Fruit fly (Drosophila melanogaster) whole organism, embryonic: ENCODE results near the gene CG32388.
A peak's percentile ranks its signal among the peaks of the same experiment; 100 is the strongest.

Source experiments
- CG10147 ChIP-seq: fragments of 200-800 bp; sonication (Bioruptor generic); optimal IDR thresholded peaks from 2 replicates; lab custom pipeline; 2019; ENCODE audit warnings: missing biosample characterization, mild to moderate bottlenecking, missing genetic modification characterization, moderate library complexity
- CG1024 ChIP-seq: fragments of 200-800 bp; sonication (Bioruptor generic); IDR thresholded peaks from 2 replicates; pipeline ENCODE4 v1.3.6; 2022; ENCODE audit warnings: missing biosample characterization, missing genetic modification characterization
- CG10274 ChIP-seq: fragments of 200-800 bp; sonication (Bioruptor generic); optimal IDR thresholded peaks from 3 replicates; lab custom pipeline; 2017; ENCODE audit warnings: missing biosample characterization, mild to moderate bottlenecking, missing genetic modification characterization
- CG10543 ChIP-seq: fragments of 200-800 bp; sonication (Bioruptor generic); optimal IDR thresholded peaks from 3 replicates; lab custom pipeline; 2017; ENCODE audit warnings: missing biosample characterization, mild to moderate bottlenecking, missing genetic modification characterization, moderate library complexity
- CG12219 ChIP-seq: fragments of 200-800 bp; sonication (Bioruptor generic); optimal IDR thresholded peaks from 3 replicates; lab custom pipeline; 2018; ENCODE audit warnings: missing biosample characterization, mild to moderate bottlenecking, missing genetic modification characterization
- CG13287 ChIP-seq: fragments of 200-800 bp; sonication (Bioruptor generic); IDR thresholded peaks from 2 replicates; pipeline ENCODE4 v1.3.6; 2022; ENCODE audit warnings: missing biosample characterization, missing genetic modification characterization; ENCODE audit not compliant: partially characterized antibody
- CG13894 ChIP-seq: fragments of 200-800 bp; sonication (Bioruptor generic); optimal IDR thresholded peaks from 3 replicates; lab custom pipeline; 2018; ENCODE audit warnings: missing biosample characterization, mild to moderate bottlenecking, missing genetic modification characterization, moderate library complexity
- CG14965 ChIP-seq: fragments of 200-800 bp; sonication (Bioruptor generic); optimal IDR thresholded peaks from 2 replicates; lab custom pipeline; 2016; ENCODE audit warnings: missing biosample characterization, missing genetic modification characterization, borderline replicate concordance
- CG1647 ChIP-seq: fragments of 200-800 bp; sonication (Bioruptor generic); optimal IDR thresholded peaks from 3 replicates; lab custom pipeline; 2016; ENCODE audit warnings: missing biosample characterization, missing genetic modification characterization
- CG32767 ChIP-seq: fragments of 200-800 bp; sonication (Bioruptor generic); IDR thresholded peaks from 2 replicates; pipeline ENCODE4 v1.3.6; 2022; ENCODE audit warnings: missing biosample characterization, missing genetic modification characterization
- CG33557 ChIP-seq: fragments of 200-800 bp; sonication (Bioruptor generic); optimal IDR thresholded peaks from 2 replicates; lab custom pipeline; 2019; ENCODE audit warnings: missing biosample characterization, mild to moderate bottlenecking, missing genetic modification characterization, moderate library complexity
- CG34224 ChIP-seq: fragments of 200-800 bp; sonication (Bioruptor generic); IDR thresholded peaks from 3 replicates; pipeline ENCODE4 v1.3.6; 2022; ENCODE audit warnings: missing biosample characterization, missing genetic modification characterization; ENCODE audit not compliant: partially characterized antibody
- CG42726 ChIP-seq: fragments of 200-800 bp; sonication (Bioruptor generic); IDR thresholded peaks from 2 replicates; pipeline ENCODE4 v1.3.6; 2022; ENCODE audit warnings: missing biosample characterization, missing genetic modification characterization; ENCODE audit not compliant: partially characterized antibody
- CG43689 ChIP-seq: fragments of 200-800 bp; sonication (Bioruptor generic); IDR thresholded peaks from 2 replicates; pipeline ENCODE4 v1.3.6; 2022; ENCODE audit warnings: missing biosample characterization, missing genetic modification characterization
- CG4820 ChIP-seq: fragments of 200-800 bp; sonication (Bioruptor generic); optimal IDR thresholded peaks from 3 replicates; lab custom pipeline; 2016; ENCODE audit warnings: missing biosample characterization, missing genetic modification characterization
- CG7271 ChIP-seq: fragments of 200-800 bp; sonication (Bioruptor generic); optimal IDR thresholded peaks from 2 replicates; lab custom pipeline; 2018; ENCODE audit warnings: missing biosample characterization, mild to moderate bottlenecking, missing genetic modification characterization, moderate library complexity
- CG9437 ChIP-seq: fragments of 200-800 bp; sonication (Bioruptor generic); optimal IDR thresholded peaks from 2 replicates; lab custom pipeline; 2018; ENCODE audit warnings: missing biosample characterization, mild to moderate bottlenecking, missing genetic modification characterization
- CG9727 ChIP-seq: fragments of 200-800 bp; sonication (Bioruptor generic); optimal IDR thresholded peaks from 3 replicates; lab custom pipeline; 2017; ENCODE audit warnings: missing biosample characterization, mild to moderate bottlenecking, missing genetic modification characterization
- Doc2 ChIP-seq: fragments of 200-800 bp; sonication (Bioruptor generic); IDR thresholded peaks from 2 replicates; pipeline ENCODE4 v1.3.6; 2022; ENCODE audit warnings: missing biosample characterization, missing genetic modification characterization
- ERR ChIP-seq: fragments of 200-800 bp; sonication (Bioruptor generic); optimal IDR thresholded peaks from 2 replicates; lab custom pipeline; 2016; ENCODE audit warnings: missing biosample characterization, missing genetic modification characterization
- Ets97D ChIP-seq: fragments of 200-800 bp; sonication (Bioruptor generic); optimal IDR thresholded peaks from 3 replicates; lab custom pipeline; 2016; ENCODE audit warnings: missing biosample characterization, missing genetic modification characterization
- H2.0 ChIP-seq: fragments of 200-800 bp; sonication (Bioruptor generic); IDR thresholded peaks from 2 replicates; pipeline ENCODE4 v1.3.6; 2022; ENCODE audit warnings: missing biosample characterization, missing genetic modification characterization
- Hr51 ChIP-seq, 2 experiments: fragments of 200-800 bp; sonication (Bioruptor generic); optimal IDR thresholded peaks; 2 replicates in 1 of 2; 3 replicates in 1 of 2; lab custom pipeline; 2016 to 2018; ENCODE audit warnings: missing biosample characterization in 2 of 2, missing genetic modification characterization in 2 of 2, mild to moderate bottlenecking in 1 of 2, moderate library complexity in 1 of 2
- Jarid2 ChIP-seq: fragments of 200-800 bp; sonication (Bioruptor generic); optimal IDR thresholded peaks from 3 replicates; lab custom pipeline; 2017; ENCODE audit warnings: mild to moderate bottlenecking, missing biosample characterization, missing genetic modification reagents, missing genetic modification characterization
- Meics ChIP-seq: fragments of 200-800 bp; sonication (Bioruptor generic); optimal IDR thresholded peaks from 2 replicates; lab custom pipeline; 2017; ENCODE audit warnings: missing biosample characterization, mild to moderate bottlenecking, missing genetic modification characterization
- Mrtf ChIP-seq: fragments of 200-800 bp; sonication (Bioruptor generic); IDR thresholded peaks from 3 replicates; pipeline ENCODE4 v1.3.6; 2022; ENCODE audit warnings: missing biosample characterization, missing genetic modification characterization
- Opbp ChIP-seq: fragments of 200-800 bp; sonication (Bioruptor generic); IDR thresholded peaks from 3 replicates; pipeline ENCODE4 v1.3.6; 2022; ENCODE audit warnings: missing biosample characterization, missing genetic modification characterization; ENCODE audit not compliant: partially characterized antibody
- Sox102F ChIP-seq: fragments of 200-800 bp; sonication (Bioruptor generic); optimal IDR thresholded peaks from 2 replicates; lab custom pipeline; 2018; ENCODE audit warnings: missing biosample characterization, mild to moderate bottlenecking, missing genetic modification characterization, moderate library complexity
- Sry-δ ChIP-seq: fragments of 200-800 bp; sonication (Bioruptor generic); optimal IDR thresholded peaks from 2 replicates; lab custom pipeline; 2016; ENCODE audit warnings: missing biosample characterization, missing genetic modification characterization
- al ChIP-seq: fragments of 200-800 bp; sonication (Bioruptor generic); IDR thresholded peaks from 2 replicates; pipeline ENCODE4 v1.3.6; 2022; ENCODE audit warnings: missing biosample characterization, missing genetic modification characterization
- aop ChIP-seq: fragments of 200-800 bp; sonication (Bioruptor generic); IDR thresholded peaks from 2 replicates; pipeline ENCODE4 v1.3.6; 2022; ENCODE audit warnings: missing biosample characterization, missing genetic modification characterization
- crp ChIP-seq, 2 experiments: fragments of 200-800 bp; sonication (Bioruptor generic); optimal IDR thresholded peaks; 2 replicates in 1 of 2; 3 replicates in 1 of 2; lab custom pipeline; 2017; ENCODE audit warnings: missing biosample characterization in 2 of 2, missing genetic modification characterization in 2 of 2, mild to moderate bottlenecking in 1 of 2, moderate library complexity in 1 of 2
- dan ChIP-seq: fragments of 200-800 bp; sonication (Bioruptor generic); IDR thresholded peaks from 2 replicates; pipeline ENCODE4 v1.3.6; 2022; ENCODE audit warnings: missing biosample characterization, missing genetic modification characterization
- dm ChIP-seq: fragments of 200-800 bp; sonication (Bioruptor generic); optimal IDR thresholded peaks from 3 replicates; lab custom pipeline; 2016; ENCODE audit warnings: missing biosample characterization, missing genetic modification characterization
- dpn ChIP-seq, 2 experiments: fragments of 200-800 bp; sonication (Bioruptor generic); optimal IDR thresholded peaks; 3 replicates each; lab custom pipeline; 2016; ENCODE audit warnings: missing biosample characterization in 2 of 2, missing genetic modification characterization in 2 of 2
- en ChIP-seq: fragments of 200-800 bp; sonication (Bioruptor generic); optimal IDR thresholded peaks from 2 replicates; lab custom pipeline; 2016; ENCODE audit warnings: missing biosample characterization, missing genetic modification characterization
- ftz-f1 ChIP-seq: fragments of 200-800 bp; sonication (Bioruptor generic); optimal IDR thresholded peaks from 2 replicates; lab custom pipeline; 2016; ENCODE audit warnings: missing biosample characterization, missing genetic modification characterization
- gcm ChIP-seq: fragments of 200-800 bp; sonication (Bioruptor generic); optimal IDR thresholded peaks from 2 replicates; lab custom pipeline; 2019; ENCODE audit warnings: missing biosample characterization, mild to moderate bottlenecking, missing genetic modification characterization, moderate library complexity
- lmd ChIP-seq: fragments of 200-800 bp; sonication (Bioruptor generic); IDR thresholded peaks from 2 replicates; pipeline ENCODE4 v1.3.6; 2022; ENCODE audit warnings: missing biosample characterization, missing genetic modification characterization
- oc ChIP-seq: fragments of 200-800 bp; sonication (Bioruptor generic); optimal IDR thresholded peaks from 2 replicates; lab custom pipeline; 2018; ENCODE audit warnings: missing biosample characterization, mild to moderate bottlenecking, missing genetic modification characterization, moderate library complexity
- psq ChIP-seq: fragments of 200-800 bp; sonication (Bioruptor generic); optimal IDR thresholded peaks from 2 replicates; lab custom pipeline; 2017; ENCODE audit warnings: missing biosample characterization, missing genetic modification characterization
- pum ChIP-seq: fragments of 200-800 bp; sonication (Bioruptor generic); optimal IDR thresholded peaks from 2 replicates; lab custom pipeline; 2016; ENCODE audit warnings: missing biosample characterization, missing genetic modification characterization
- ro ChIP-seq: fragments of 200-800 bp; sonication (Bioruptor generic); IDR thresholded peaks from 2 replicates; pipeline ENCODE4 v1.3.6; 2022; ENCODE audit warnings: missing biosample characterization, missing genetic modification characterization
- seq ChIP-seq: fragments of 200-800 bp; sonication (Bioruptor generic); IDR thresholded peaks from 2 replicates; pipeline ENCODE4 v1.3.6; 2022; ENCODE audit warnings: missing biosample characterization, missing genetic modification characterization
- sima ChIP-seq: fragments of 200-800 bp; sonication (Bioruptor generic); optimal IDR thresholded peaks from 2 replicates; lab custom pipeline; 2016; ENCODE audit warnings: missing biosample characterization, missing genetic modification characterization
- slou ChIP-seq: fragments of 200-800 bp; sonication (Bioruptor generic); optimal IDR thresholded peaks from 3 replicates; lab custom pipeline; 2016; ENCODE audit warnings: missing biosample characterization, missing genetic modification characterization
- twi ChIP-seq: fragments of 200-800 bp; optimal IDR thresholded peaks from 2 replicates; lab custom pipeline; 2019; ENCODE audit warnings: missing biosample characterization, mild to moderate bottlenecking, missing genetic modification characterization, moderate library complexity
- vvl ChIP-seq: fragments of 200-800 bp; sonication (Bioruptor generic); IDR thresholded peaks from 2 replicates; pipeline ENCODE4 v1.3.6; 2022; ENCODE audit warnings: missing biosample characterization, missing genetic modification characterization
- zfh2 ChIP-seq: fragments of 200-800 bp; sonication (Bioruptor generic); optimal IDR thresholded peaks from 2 replicates; lab custom pipeline; 2016; ENCODE audit warnings: missing biosample characterization, missing genetic modification characterization

CG32388 gene

dm6 chr3L:6988942-6989569 lies 4.7 kb upstream of the CG32388 start (continued):
- peak; percentile 77 for TF ChIP-seq dpn (GFP tag; optimal IDR thresholded peaks at IDR 0.05; lab: Kevin White, UChicago)
- TF ChIP-seq slou (GFP tag; lab: Kevin White, UChicago) = peak; percentile 88
- TF ChIP-seq Meics (GFP tag; lab: Kevin White, UChicago) = peak; percentile 94
- TF ChIP-seq Doc2 (GFP tag; lab: Robert Waterston, UW) = 0 out of 2 replicates have a peak, but pooled peaks have one; percentile 40
- peak; percentile 66 for TF ChIP-seq ftz-f1 (GFP tag; lab: Kevin White, UChicago)
- TF ChIP-seq Opbp (GFP tag; lab: Robert Waterston, UW) = no peak
- TF ChIP-seq CG13287 (GFP tag; lab: Robert Waterston, UW) = no peak; the same call in 1 of the 2 replicates
- peak; percentile 77 for TF ChIP-seq CG13894 (tag; lab: Kevin White, UChicago)
- TF ChIP-seq CG1024 (GFP tag; lab: Robert Waterston, UW) = peak; percentile 37
- peak; percentile 78; the same call in 2 of the 3 replicates for TF ChIP-seq Mrtf
- TF ChIP-seq ro (GFP tag; lab: Robert Waterston, UW) = peak; percentile 76
- peak; percentile 87 for TF ChIP-seq vvl (GFP tag; lab: Robert Waterston, UW)
- peak; percentile 27; the same call in 1 of the 2 replicates for TF ChIP-seq seq (GFP tag; lab: Robert Waterston, UW)
- peak; percentile 45; the same call in 1 of the 2 replicates for TF ChIP-seq dan
- TF ChIP-seq crp (GFP tag; optimal IDR thresholded peaks at IDR 0.05; lab: Kevin White, UChicago) = peak in 1 of 2 experiments; percentile 45
- TF ChIP-seq CG7271 = no peak
- TF ChIP-seq CG12219 (GFP tag; lab: Kevin White, UChicago) = peak; percentile 32
- TF ChIP-seq oc (tag; lab: Kevin White, UChicago) = peak; percentile 70
- TF ChIP-seq twi (tag; lab: Kevin White, UChicago) = peak; percentile 80
- TF ChIP-seq dm (GFP tag; lab: Kevin White, UChicago) = peak; percentile 23
- peak; percentile 82 for TF ChIP-seq CG10274 (GFP tag; lab: Kevin White, UChicago)
- TF ChIP-seq pum (GFP tag; lab: Kevin White, UChicago) = peak; percentile 73
- no peak for TF ChIP-seq Ets97D (GFP tag; lab: Kevin White, UChicago)
- peak; percentile 96 for TF ChIP-seq CG9727
- TF ChIP-seq CG42726 = no peak
- peak; percentile 95 for TF ChIP-seq CG4820 (GFP tag; lab: Kevin White, UChicago)
- TF ChIP-seq Hr51 (GFP tag; optimal IDR thresholded peaks at IDR 0.05; lab: Kevin White, UChicago) = peak; percentile 49 to 94
- peak; percentile 19 for TF ChIP-seq Sry-δ (GFP tag; lab: Kevin White, UChicago)
- peak; percentile 92 for TF ChIP-seq CG10543 (GFP tag; lab: Kevin White, UChicago)
- TF ChIP-seq sima (GFP tag; lab: Kevin White, UChicago) = no peak
- TF ChIP-seq aop (GFP tag; lab: Robert Waterston, UW) = no peak
- TF ChIP-seq lmd (GFP tag; lab: Robert Waterston, UW) = peak; percentile 91
- TF ChIP-seq CG33557 (GFP tag; lab: Kevin White, UChicago) = peak; percentile 87
- TF ChIP-seq CG10147 = peak; percentile 97
- TF ChIP-seq CG43689 = no peak; the same call in 1 of the 2 replicates
- TF ChIP-seq CG9437 (GFP tag; lab: Kevin White, UChicago) = peak; percentile 92
- TF ChIP-seq psq (GFP tag; lab: Kevin White, UChicago) = peak; percentile 73
- peak; percentile 81 for TF ChIP-seq CG32767 (GFP tag; lab: Robert Waterston, UW)
- peak; percentile 64 for TF ChIP-seq zfh2 (GFP tag; lab: Kevin White, UChicago)
- TF ChIP-seq Jarid2 (GFP tag; lab: Kevin White, UChicago) = peak; percentile 79
- TF ChIP-seq CG14965 (GFP tag; lab: Kevin White, UChicago) = peak; percentile 13
- TF ChIP-seq H2.0 (GFP tag; lab: Robert Waterston, UW) = peak; percentile 62
- TF ChIP-seq al (GFP tag; lab: Robert Waterston, UW) = peak; percentile 86
- TF ChIP-seq ERR = no peak
- no peak for TF ChIP-seq CG34224 (GFP tag; lab: Robert Waterston, UW)
- peak; percentile 82 for TF ChIP-seq gcm (GFP tag; lab: Kevin White, UChicago)
- TF ChIP-seq CG1647 (GFP tag; lab: Kevin White, UChicago) = no peak
- TF ChIP-seq Sox102F (GFP tag; lab: Kevin White, UChicago) = peak; percentile 90
- peak; percentile 3 for TF ChIP-seq en
